Fruit fly (Drosophila melanogaster) whole organism, prepupa: ENCODE measurements around the gene CG12992.

Experiments
- CG10631 ChIP-seq: fragments of 200-800 bp; sonication (Bioruptor generic); optimal IDR thresholded peaks from 2 replicates; lab custom pipeline; 2016; ENCODE audit warnings: missing biosample characterization, missing genetic modification characterization
- CG10669 ChIP-seq: fragments of 200-800 bp; sonication (Bioruptor generic); optimal IDR thresholded peaks from 3 replicates; lab custom pipeline; 2018; ENCODE audit warnings: missing biosample characterization, mild to moderate bottlenecking, missing genetic modification characterization, moderate library complexity
- CG11762 ChIP-seq: fragments of 200-800 bp; sonication (Bioruptor generic); optimal IDR thresholded peaks from 3 replicates; lab custom pipeline; 2016; ENCODE audit warnings: missing biosample characterization, missing genetic modification characterization; ENCODE audit not compliant: insufficient read depth
- CG11902 ChIP-seq: fragments of 200-800 bp; sonication (Bioruptor generic); optimal IDR thresholded peaks from 3 replicates; lab custom pipeline; 2016; ENCODE audit warnings: missing biosample characterization, missing genetic modification characterization
- CG15336 ChIP-seq: fragments of 200-800 bp; sonication (Bioruptor generic); IDR thresholded peaks from 2 replicates; pipeline ENCODE4 v1.3.6; 2022; ENCODE audit warnings: missing biosample characterization, missing genetic modification characterization
- CG1621 ChIP-seq: fragments of 200-800 bp; sonication (Bioruptor generic); optimal IDR thresholded peaks from 3 replicates; lab custom pipeline; 2018; ENCODE audit warnings: missing biosample characterization, mild to moderate bottlenecking, missing genetic modification characterization
- CG16779 ChIP-seq: fragments of 200-800 bp; sonication (Bioruptor generic); optimal IDR thresholded peaks from 3 replicates; lab custom pipeline; 2017; ENCODE audit warnings: missing biosample characterization, mild to moderate bottlenecking, missing genetic modification characterization
- CG3032 ChIP-seq: fragments of 200-800 bp; optimal IDR thresholded peaks from 2 replicates; lab custom pipeline; 2019; ENCODE audit warnings: missing biosample characterization, mild to moderate bottlenecking, missing genetic modification characterization, moderate library complexity
- CG31627 ChIP-seq: fragments of 200-800 bp; sonication (Bioruptor generic); optimal IDR thresholded peaks from 3 replicates; lab custom pipeline; 2016; ENCODE audit warnings: missing biosample characterization, missing genetic modification characterization
- CG32006 ChIP-seq: fragments of 200-800 bp; sonication (Bioruptor generic); optimal IDR thresholded peaks from 3 replicates; lab custom pipeline; 2017; ENCODE audit warnings: missing biosample characterization, mild to moderate bottlenecking, missing genetic modification characterization
- CG34406 ChIP-seq: fragments of 200-800 bp; sonication (Bioruptor generic); optimal IDR thresholded peaks from 3 replicates; lab custom pipeline; 2016; ENCODE audit warnings: missing biosample characterization, missing genetic modification characterization
- CG3919 ChIP-seq: fragments of 200-800 bp; sonication (Bioruptor generic); optimal IDR thresholded peaks from 3 replicates; lab custom pipeline; 2016; ENCODE audit warnings: missing biosample characterization, missing genetic modification characterization
- CG4318 ChIP-seq: fragments of 200-800 bp; sonication (Bioruptor generic); optimal IDR thresholded peaks from 3 replicates; lab custom pipeline; 2017; ENCODE audit warnings: missing biosample characterization, mild to moderate bottlenecking, missing genetic modification characterization
- CG6163 ChIP-seq: fragments of 200-800 bp; sonication (Bioruptor generic); IDR thresholded peaks from 3 replicates; pipeline ENCODE4 v1.3.6; 2022; ENCODE audit warnings: missing biosample characterization, missing genetic modification characterization
- CG6808 ChIP-seq: fragments of 200-800 bp; sonication (Bioruptor generic); optimal IDR thresholded peaks from 3 replicates; lab custom pipeline; 2017; ENCODE audit warnings: missing biosample characterization, missing genetic modification characterization, mild to moderate bottlenecking, moderate library complexity, missing genetic modification reagents
- CG6854 ChIP-seq: fragments of 200-800 bp; sonication (Bioruptor generic); optimal IDR thresholded peaks from 2 replicates; lab custom pipeline; 2017; ENCODE audit warnings: missing biosample characterization, mild to moderate bottlenecking, missing genetic modification characterization
- CG7368 ChIP-seq: fragments of 200-800 bp; sonication (Bioruptor generic); optimal IDR thresholded peaks from 3 replicates; lab custom pipeline; 2016; ENCODE audit warnings: missing biosample characterization, missing genetic modification characterization
- CG8119 ChIP-seq: fragments of 200-800 bp; sonication (Bioruptor generic); IDR thresholded peaks from 3 replicates; pipeline ENCODE4 v1.3.6; 2022; ENCODE audit warnings: missing biosample characterization, missing genetic modification characterization
- CG8632 ChIP-seq: fragments of 200-800 bp; sonication (Bioruptor generic); optimal IDR thresholded peaks from 3 replicates; lab custom pipeline; 2016; ENCODE audit warnings: missing biosample characterization, missing genetic modification characterization
- CG9139 ChIP-seq: fragments of 200-800 bp; sonication (Bioruptor generic); optimal IDR thresholded peaks from 3 replicates; lab custom pipeline; 2017; ENCODE audit warnings: missing biosample characterization, mild to moderate bottlenecking, missing genetic modification characterization
- Eip75B ChIP-seq: fragments of 200-800 bp; sonication (Bioruptor generic); optimal IDR thresholded peaks from 3 replicates; lab custom pipeline; 2016; ENCODE audit warnings: missing biosample characterization, missing genetic modification characterization
- Eip78C ChIP-seq: fragments of 200-800 bp; sonication (Bioruptor generic); peaks from one replicate; lab custom pipeline; 2016; ENCODE audit warnings: missing biosample characterization, missing genetic modification characterization
- Eip93F ChIP-seq: fragments of 200-800 bp; sonication (Bioruptor generic); optimal IDR thresholded peaks from 2 replicates; lab custom pipeline; 2016; ENCODE audit warnings: missing biosample characterization, mild to moderate bottlenecking, missing genetic modification characterization
- Ets21C ChIP-seq: fragments of 200-800 bp; sonication (Bioruptor generic); optimal IDR thresholded peaks from 3 replicates; lab custom pipeline; 2016; ENCODE audit warnings: missing biosample characterization, missing genetic modification characterization
- Ets96B ChIP-seq: fragments of 200-800 bp; optimal IDR thresholded peaks from 2 replicates; lab custom pipeline; 2019; ENCODE audit warnings: missing biosample characterization, mild to moderate bottlenecking, missing genetic modification characterization, moderate library complexity
- Gug ChIP-seq: fragments of 200-800 bp; sonication (Bioruptor generic); IDR thresholded peaks from 2 replicates; pipeline ENCODE4 v1.3.6; 2022; ENCODE audit warnings: missing biosample characterization, missing genetic modification characterization
- Hr38 ChIP-seq: sonication (Bioruptor generic); optimal IDR thresholded peaks from 2 replicates; lab custom pipeline; 2016; ENCODE audit warnings: missing biosample characterization, missing genetic modification characterization
- Hr39 ChIP-seq: fragments of 200-800 bp; sonication (Bioruptor generic); optimal IDR thresholded peaks from 2 replicates; lab custom pipeline; 2016; ENCODE audit warnings: missing biosample characterization, missing genetic modification characterization
- Hr4 ChIP-seq: fragments of 200-800 bp; sonication (Bioruptor generic); optimal IDR thresholded peaks from 3 replicates; lab custom pipeline; 2016; ENCODE audit warnings: missing biosample characterization, missing genetic modification characterization
- Lpt ChIP-seq: fragments of 200-800 bp; sonication (Bioruptor generic); optimal IDR thresholded peaks from 3 replicates; lab custom pipeline; 2016; ENCODE audit warnings: missing biosample characterization, missing genetic modification characterization
- Met ChIP-seq: fragments of 200-800 bp; sonication (Bioruptor generic); optimal IDR thresholded peaks from 3 replicates; lab custom pipeline; 2016; ENCODE audit warnings: missing biosample characterization, missing genetic modification characterization
- OdsH ChIP-seq: fragments of 200-800 bp; sonication (Bioruptor generic); optimal IDR thresholded peaks from 3 replicates; lab custom pipeline; 2016; ENCODE audit warnings: missing biosample characterization, missing genetic modification characterization
- Smox ChIP-seq: fragments of 200-800 bp; sonication (Bioruptor generic); optimal IDR thresholded peaks from 3 replicates; lab custom pipeline; 2016; ENCODE audit warnings: missing biosample characterization, missing genetic modification characterization
- Sox102F ChIP-seq: fragments of 200-800 bp; sonication (Bioruptor generic); optimal IDR thresholded peaks from 2 replicates; lab custom pipeline; 2016; ENCODE audit warnings: missing biosample characterization, mild to moderate bottlenecking, missing genetic modification characterization
- Sox14 ChIP-seq: fragments of 200-800 bp; sonication (Bioruptor generic); optimal IDR thresholded peaks from 3 replicates; lab custom pipeline; 2016; ENCODE audit warnings: missing biosample characterization, missing genetic modification characterization
- achi ChIP-seq: fragments of 200-800 bp; sonication (Bioruptor generic); optimal IDR thresholded peaks from 3 replicates; lab custom pipeline; 2016; ENCODE audit warnings: missing biosample characterization, missing genetic modification characterization
- acj6 ChIP-seq: fragments of 200-800 bp; sonication (Bioruptor generic); optimal IDR thresholded peaks from 3 replicates; lab custom pipeline; 2016; ENCODE audit warnings: missing biosample characterization, missing genetic modification characterization
- cyc ChIP-seq: fragments of 200-800 bp; sonication (Bioruptor generic); optimal IDR thresholded peaks from 3 replicates; lab custom pipeline; 2016; ENCODE audit warnings: missing biosample characterization, missing genetic modification characterization
- dac ChIP-seq: fragments of 200-800 bp; sonication (Bioruptor generic); optimal IDR thresholded peaks from 2 replicates; lab custom pipeline; 2017; ENCODE audit warnings: missing biosample characterization, mild to moderate bottlenecking, missing genetic modification characterization
- eg ChIP-seq: fragments of 200-800 bp; sonication (Bioruptor generic); IDR thresholded peaks from 3 replicates; pipeline ENCODE4 v1.3.6; 2022; ENCODE audit warnings: missing biosample characterization, missing genetic modification characterization
- esn ChIP-seq: fragments of 200-800 bp; sonication (Bioruptor generic); optimal IDR thresholded peaks from 2 replicates; lab custom pipeline; 2016; ENCODE audit warnings: missing biosample characterization, mild to moderate bottlenecking, missing genetic modification characterization, moderate library complexity
- fd59A ChIP-seq: fragments of 200-800 bp; sonication (Bioruptor generic); optimal IDR thresholded peaks from 2 replicates; lab custom pipeline; 2017; ENCODE audit warnings: missing biosample characterization, mild to moderate bottlenecking, missing genetic modification characterization, missing genetic modification reagents
- fd85E ChIP-seq: fragments of 200-800 bp; sonication (Bioruptor generic); optimal IDR thresholded peaks from 3 replicates; lab custom pipeline; 2016; ENCODE audit warnings: missing biosample characterization, missing genetic modification characterization
- lz ChIP-seq: fragments of 200-800 bp; sonication (Bioruptor generic); optimal IDR thresholded peaks from 3 replicates; lab custom pipeline; 2016; ENCODE audit warnings: missing biosample characterization, missing genetic modification characterization
- salr ChIP-seq, 2 experiments: fragments of 200-800 bp; sonication (Bioruptor generic); optimal IDR thresholded peaks; 3 replicates each; lab custom pipeline; 2016 to 2018; ENCODE audit warnings: missing biosample characterization in 2 of 2, missing genetic modification characterization in 2 of 2, mild to moderate bottlenecking in 1 of 2
- spab ChIP-seq: fragments of 200-800 bp; sonication (Bioruptor generic); optimal IDR thresholded peaks from 2 replicates; lab custom pipeline; 2017; ENCODE audit warnings: missing biosample characterization, mild to moderate bottlenecking, missing genetic modification characterization, missing genetic modification reagents
- svp ChIP-seq: fragments of 200-800 bp; sonication (Bioruptor generic); peaks from one replicate; lab custom pipeline; 2016; ENCODE audit warnings: missing biosample characterization, missing genetic modification characterization
- topi ChIP-seq: fragments of 200-800 bp; sonication (Bioruptor generic); optimal IDR thresholded peaks from 3 replicates; lab custom pipeline; 2016; ENCODE audit warnings: missing biosample characterization, missing genetic modification characterization
- vri ChIP-seq: fragments of 200-800 bp; sonication (Bioruptor generic); optimal IDR thresholded peaks from 3 replicates; lab custom pipeline; 2016; ENCODE audit warnings: missing biosample characterization, mild to moderate bottlenecking, missing genetic modification characterization

The CG12992 gene

dm6 chrX:17550307-17550706 is 38.4 kb upstream of the CG12992 start (continued):
- TF ChIP-seq CG6854, result no peak
- peak; percentile 26 for TF ChIP-seq acj6
- peak; percentile 64 for TF ChIP-seq topi (GFP tag; lab: Kevin White, UChicago)
- peak; percentile 63 for TF ChIP-seq Hr39 (GFP tag; lab: Kevin White, UChicago)
- peak; percentile 32 for TF ChIP-seq CG10631 (GFP tag; lab: Kevin White, UChicago)
- TF ChIP-seq lz, result peak; percentile 47
- TF ChIP-seq CG8119 (GFP tag; lab: Robert Waterston, UW), result no peak
- peak; percentile 27 for TF ChIP-seq Ets96B (tag; lab: Kevin White, UChicago)
- TF ChIP-seq, all 60 proteins: peak for 25

dm6 chrX:17550957-17551356 is 37.7 kb upstream of the CG12992 start:
- peak; percentile 32 for TF ChIP-seq CG7368
- peak; percentile 47 for TF ChIP-seq CG31627 (GFP tag; lab: Kevin White, UChicago)
- TF ChIP-seq CG8632 (GFP tag; lab: Kevin White, UChicago), result peak; percentile 43
- no peak for TF ChIP-seq Hr38 (GFP tag; lab: Kevin White, UChicago)
- TF ChIP-seq fd59A (GFP tag; lab: Kevin White, UChicago), result peak; percentile 49
- no peak for TF ChIP-seq CG16779
- TF ChIP-seq Eip78C (GFP tag; lab: Kevin White, UChicago), result peak; percentile 89
- TF ChIP-seq Sox102F (GFP tag; lab: Kevin White, UChicago), result peak; percentile 76
- TF ChIP-seq Hr4 (GFP tag; lab: Kevin White, UChicago), result peak; percentile 28
- peak; percentile 8 for TF ChIP-seq CG11902 (GFP tag; lab: Kevin White, UChicago)
- peak; percentile 59 for TF ChIP-seq topi (GFP tag; lab: Kevin White, UChicago)
- peak; percentile 10 for TF ChIP-seq Lpt
- peak; percentile 54 for TF ChIP-seq CG6808
- TF ChIP-seq CG4318 (GFP tag; lab: Kevin White, UChicago), result peak; percentile 22
- peak; percentile 62 for TF ChIP-seq OdsH (GFP tag; lab: Kevin White, UChicago)
- TF ChIP-seq CG3032 (tag; lab: Kevin White, UChicago), result peak; percentile 63
- TF ChIP-seq Eip75B (GFP tag; lab: Kevin White, UChicago), result peak; percentile 34
- TF ChIP-seq dac, result no peak
- peak; percentile 59 for TF ChIP-seq CG15336
- TF ChIP-seq CG1621 (tag; lab: Kevin White, UChicago), result peak; percentile 38
- TF ChIP-seq fd85E (GFP tag; lab: Kevin White, UChicago), result no peak
- TF ChIP-seq CG10669, result peak; percentile 64
- peak; percentile 48 for TF ChIP-seq Ets96B (tag; lab: Kevin White, UChicago)
- peak; percentile 47 for TF ChIP-seq vri (GFP tag; lab: Kevin White, UChicago)
- peak; percentile 65 for TF ChIP-seq Smox (GFP tag; lab: Kevin White, UChicago)
- peak; percentile 45 for TF ChIP-seq cyc (GFP tag; lab: Kevin White, UChicago)
- TF ChIP-seq Gug, result peak; percentile 29; the same call in 1 of the 2 replicates
- TF ChIP-seq Hr39 (GFP tag; lab: Kevin White, UChicago), result peak; percentile 37
- TF ChIP-seq eg (GFP tag; lab: Robert Waterston, UW), result peak; percentile 73
- peak; percentile 41 for TF ChIP-seq Sox14 (GFP tag; lab: Kevin White, UChicago)
- peak; percentile 29 for TF ChIP-seq CG9139 (GFP tag; lab: Kevin White, UChicago)
- TF ChIP-seq esn (GFP tag; lab: Kevin White, UChicago), result peak; percentile 74
- TF ChIP-seq CG10631 (GFP tag; lab: Kevin White, UChicago), result peak; percentile 63
- TF ChIP-seq salr (GFP tag; optimal IDR thresholded peaks at IDR 0.05; lab: Kevin White, UChicago), result peak; percentile 1 to 10
- peak; percentile 13 for TF ChIP-seq Ets21C (GFP tag; lab: Kevin White, UChicago)
- TF ChIP-seq CG34406 (GFP tag; lab: Kevin White, UChicago), result peak; percentile 54
- peak; percentile 64 for TF ChIP-seq CG8119 (GFP tag; lab: Robert Waterston, UW)
- peak; percentile 50 for TF ChIP-seq spab (GFP tag; lab: Kevin White, UChicago)
- TF ChIP-seq CG11762, result peak; percentile 30
- TF ChIP-seq achi, result peak; percentile 67
- peak; percentile 41 for TF ChIP-seq Eip93F (GFP tag; lab: Kevin White, UChicago)
- peak; percentile 25 for TF ChIP-seq CG3919 (GFP tag; lab: Kevin White, UChicago)
- TF ChIP-seq svp, result peak; percentile 90
- peak; percentile 84 for TF ChIP-seq Met (GFP tag; lab: Kevin White, UChicago)
- TF ChIP-seq acj6, result peak; percentile 41
- peak; percentile 53 for TF ChIP-seq CG32006 (GFP tag; lab: Kevin White, UChicago)
- TF ChIP-seq lz, result peak; percentile 62
- TF ChIP-seq CG6163 (GFP tag; lab: Robert Waterston, UW), result peak; percentile 85
